Worm (Caenorhabditis elegans) whole organism, mixed stage, embryonic: Measurements from ENCODE around the gene srz-62.
"Not testable (repeated sequence)": the region's sequence is repeated elsewhere in the genome, so short reads cannot be mapped to it uniquely, and the experiment has no call there.

Experiments
- M03D4.4 ChIP-seq: sonication (generic microtip); optimal IDR thresholded peaks from 2 replicates; lab custom pipeline; 2017; ENCODE audit warnings: mild to moderate bottlenecking, missing genetic modification characterization, missing compliant biosample characterization
- bed-3 ChIP-seq: fragments of 200-800 bp; sonication (Bioruptor generic); optimal IDR thresholded peaks from 3 replicates; lab custom pipeline; 2018; ENCODE audit warnings: mild to moderate bottlenecking, missing genetic modification characterization, moderate library complexity, missing compliant biosample characterization
- blmp-1 ChIP-seq: fragments of 150-350 bp; optimal IDR thresholded peaks from 2 replicates; lab custom pipeline; 2014; ENCODE audit warnings: missing biosample characterization, missing genetic modification characterization
- ceh-39 ChIP-seq: fragments of 150-350 bp; optimal IDR thresholded peaks from 2 replicates; lab custom pipeline; 2014; ENCODE audit warnings: missing biosample characterization, missing genetic modification characterization
- ceh-43 ChIP-seq: fragments of 200-800 bp; sonication (Bioruptor generic); optimal IDR thresholded peaks from 2 replicates; lab custom pipeline; 2018; ENCODE audit warnings: mild to moderate bottlenecking, missing genetic modification characterization, moderate library complexity, missing compliant biosample characterization
- ceh-83 ChIP-seq: fragments of 200-800 bp; sonication (Bioruptor generic); optimal IDR thresholded peaks from 2 replicates; lab custom pipeline; 2018; ENCODE audit warnings: mild to moderate bottlenecking, missing genetic modification characterization, missing compliant biosample characterization
- ces-1 ChIP-seq: fragments of 150-350 bp; optimal IDR thresholded peaks from 2 replicates; lab custom pipeline; 2014; ENCODE audit warnings: missing biosample characterization, missing genetic modification reagents, missing genetic modification characterization
- cnd-1 ChIP-seq: fragments of 200-800 bp; sonication (Bioruptor generic); optimal IDR thresholded peaks from 2 replicates; lab custom pipeline; 2018; ENCODE audit warnings: mild to moderate bottlenecking, missing genetic modification characterization, missing compliant biosample characterization
- elt-1 ChIP-seq: sonication (generic microtip); optimal IDR thresholded peaks from 2 replicates; lab custom pipeline; 2017; ENCODE audit warnings: missing genetic modification characterization, mild to moderate bottlenecking, missing compliant biosample characterization, antibody characterized with exemption, moderate library complexity, borderline replicate concordance; ENCODE audit not compliant: insufficient read depth
- elt-3 ChIP-seq: fragments of 150-350 bp; optimal IDR thresholded peaks from 2 replicates; lab custom pipeline; 2014; ENCODE audit warnings: missing biosample characterization, missing genetic modification characterization
- flh-1 ChIP-seq: fragments of 200-800 bp; sonication (Bioruptor generic); optimal IDR thresholded peaks from 2 replicates; lab custom pipeline; 2018; ENCODE audit warnings: mild to moderate bottlenecking, missing genetic modification characterization, moderate library complexity, missing compliant biosample characterization
- hlh-1 ChIP-seq: fragments of 150-350 bp; optimal IDR thresholded peaks from 2 replicates; lab custom pipeline; 2014; ENCODE audit warnings: missing biosample characterization, missing genetic modification reagents, missing genetic modification characterization
- lin-13 ChIP-seq: fragments of 150-350 bp; optimal IDR thresholded peaks from 2 replicates; lab custom pipeline; 2014; ENCODE audit warnings: missing biosample characterization, missing genetic modification characterization
- lin-32 ChIP-seq: fragments of 200-800 bp; sonication (Bioruptor generic); optimal IDR thresholded peaks from 2 replicates; lab custom pipeline; 2018; ENCODE audit warnings: mild to moderate bottlenecking, missing genetic modification characterization, missing compliant biosample characterization
- lsy-2 ChIP-seq: fragments of 150-350 bp; optimal IDR thresholded peaks from 2 replicates; lab custom pipeline; 2014; ENCODE audit warnings: missing biosample characterization, missing genetic modification characterization
- mab-5 ChIP-seq: fragments of 150-350 bp; optimal IDR thresholded peaks from 2 replicates; lab custom pipeline; 2014; ENCODE audit warnings: missing biosample characterization, missing genetic modification characterization
- mep-1 ChIP-seq: fragments of 150-350 bp; optimal IDR thresholded peaks from 2 replicates; lab custom pipeline; 2017; ENCODE audit warnings: missing biosample characterization, missing genetic modification reagents, missing genetic modification characterization, inconsistent platforms
- mls-2 ChIP-seq: sonication (generic microtip); optimal IDR thresholded peaks from 2 replicates; lab custom pipeline; 2016; ENCODE audit warnings: mild to moderate bottlenecking, missing genetic modification characterization, moderate library complexity, missing compliant biosample characterization
- nhr-12 ChIP-seq: fragments of 150-350 bp; optimal IDR thresholded peaks from 2 replicates; lab custom pipeline; 2014; ENCODE audit warnings: missing biosample characterization, missing genetic modification characterization
- nhr-2 ChIP-seq: fragments of 150-350 bp; optimal IDR thresholded peaks from 2 replicates; lab custom pipeline; 2014; ENCODE audit warnings: missing biosample characterization, missing genetic modification characterization
- nhr-237 ChIP-seq: fragments of 150-350 bp; optimal IDR thresholded peaks from 2 replicates; lab custom pipeline; 2014; ENCODE audit warnings: missing biosample characterization, missing genetic modification characterization
- nhr-28 ChIP-seq: fragments of 150-350 bp; optimal IDR thresholded peaks from 2 replicates; lab custom pipeline; 2014; ENCODE audit warnings: missing biosample characterization, missing genetic modification characterization
- pha-4 ChIP-seq: fragments of 150-350 bp; optimal IDR thresholded peaks from 2 replicates; lab custom pipeline; 2018; ENCODE audit warnings: missing biosample characterization, missing genetic modification reagents, missing genetic modification characterization
- snpc-4 ChIP-seq: fragments of 150-350 bp; optimal IDR thresholded peaks from 2 replicates; lab custom pipeline; 2014; ENCODE audit warnings: missing biosample characterization, missing genetic modification characterization
- tbx-8 ChIP-seq: fragments of 200-800 bp; sonication (Bioruptor generic); optimal IDR thresholded peaks from 2 replicates; lab custom pipeline; 2018; ENCODE audit warnings: mild to moderate bottlenecking, missing genetic modification characterization, moderate library complexity, missing compliant biosample characterization
- unc-120 ChIP-seq: sonication (generic microtip); optimal IDR thresholded peaks from 2 replicates; lab custom pipeline; 2017; ENCODE audit warnings: missing genetic modification characterization, missing compliant biosample characterization; ENCODE audit not compliant: poor library complexity, severe bottlenecking
- unc-39 ChIP-seq: fragments of 150-350 bp; optimal IDR thresholded peaks from 2 replicates; lab custom pipeline; 2014; ENCODE audit warnings: missing biosample characterization, missing genetic modification characterization
- unc-62 ChIP-seq: fragments of 150-350 bp; optimal IDR thresholded peaks from 2 replicates; lab custom pipeline; 2014; ENCODE audit warnings: missing biosample characterization, missing genetic modification reagents, missing genetic modification characterization
- zip-8 ChIP-seq: fragments of 150-350 bp; optimal IDR thresholded peaks from 2 replicates; lab custom pipeline; 2014; ENCODE audit warnings: missing biosample characterization, missing genetic modification characterization
- ztf-11 ChIP-seq: fragments of 150-350 bp; optimal IDR thresholded peaks from 2 replicates; lab custom pipeline; 2014; ENCODE audit warnings: missing biosample characterization, missing genetic modification characterization

srz-62 gene

DNA sequence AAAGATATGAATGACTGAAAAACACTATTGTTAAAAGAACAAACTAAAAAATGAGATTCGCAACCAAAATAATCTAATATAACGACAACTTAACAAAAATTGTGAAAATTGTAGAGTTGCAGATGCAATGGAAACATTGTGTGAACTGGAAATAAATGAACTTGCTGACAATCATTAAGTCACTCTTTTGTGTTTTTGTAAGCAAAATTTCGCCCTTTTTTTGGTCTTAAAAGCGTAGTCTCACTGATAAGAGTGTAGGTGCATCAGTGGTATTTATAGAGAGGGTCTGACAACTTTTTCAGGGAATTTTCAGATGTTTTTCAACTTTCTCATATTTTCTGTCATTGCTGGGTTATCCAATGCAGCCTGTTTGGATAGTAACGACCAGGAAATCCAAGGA is 25.8 kb downstream of the srz-62 start, which contains the start of gene clec-68:
TSS of gene clec-68 (plus strand) at position 301 of the 400 bp plus-strand sequence.
- TF ChIP-seq nhr-237 (no peak), tbx-8 (GFP tag; lab: Kevin White, UChicago) (no peak), M03D4.4 (no peak), flh-1 (GFP tag; lab: Kevin White, UChicago) (no peak), elt-1 (tag; lab: Kevin White, UChicago) (no peak), cnd-1 (tag; lab: Kevin White, UChicago) (no peak), ceh-83 (GFP tag; lab: Kevin White, UChicago) (no peak)

ce11 chrIV:3932408-3932807 is 32.1 kb downstream of the srz-62 start, which contains the start of gene clec-70:
clec-70 (plus strand) TSS chrIV:3932708.
- not testable (repeated sequence) for TF ChIP-seq ztf-11, mep-1, nhr-28 (tag; lab: Kevin White, UChicago)

ce11 chrIV:3937097-3937496 is 36.8 kb downstream of the srz-62 start, which contains the start of gene clec-71:
clec-71 (plus strand) TSS chrIV:3937458.
- TF ChIP-seq nhr-12 (tag; lab: Kevin White, UChicago), result no peak
- TF ChIP-seq mab-5 (tag; lab: Kevin White, UChicago), result no peak
- no peak for TF ChIP-seq nhr-28 (tag; lab: Kevin White, UChicago)
- TF ChIP-seq snpc-4 (tag; lab: Kevin White, UChicago), result no peak
- TF ChIP-seq unc-62, result no peak
- no peak for TF ChIP-seq zip-8 (tag; lab: Kevin White, UChicago)
- no peak for TF ChIP-seq nhr-237
- no peak for TF ChIP-seq tbx-8 (GFP tag; lab: Kevin White, UChicago)

DNA sequence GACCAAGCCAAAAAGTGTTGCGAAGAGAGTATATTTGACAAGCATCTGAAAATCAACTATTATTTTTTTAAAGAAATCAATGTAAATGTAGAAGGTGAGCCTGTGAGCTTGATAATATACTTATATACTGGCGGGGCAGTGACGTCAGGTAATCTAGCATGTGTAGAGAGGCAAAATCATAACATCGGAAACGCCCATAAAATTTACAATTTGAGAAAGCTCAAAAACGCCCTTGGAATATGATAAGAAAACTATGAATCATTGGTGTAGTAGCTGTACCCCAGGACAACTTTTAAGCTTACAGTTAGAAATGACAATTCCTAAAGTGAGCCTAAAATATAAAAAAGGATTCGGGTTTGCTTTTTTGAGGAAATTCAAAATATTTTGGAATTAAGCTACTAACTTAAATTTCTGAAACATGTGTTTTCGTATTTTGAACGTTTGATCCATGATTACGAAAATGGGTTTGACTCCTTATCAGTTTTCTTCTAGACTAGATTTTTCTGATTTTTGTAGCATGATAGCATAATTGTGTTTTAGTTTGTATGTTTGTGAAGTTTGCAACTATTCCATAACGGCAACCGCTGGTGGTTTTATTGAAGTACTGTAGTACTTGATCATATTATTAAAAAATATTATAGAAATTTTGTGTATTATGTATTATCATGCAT is 41.5 kb downstream of the srz-62 start, which contains the start of gene clec-174:
TSS of gene clec-174 (minus strand) at position 51 of the 671 bp plus-strand sequence.
- TF ChIP-seq ces-1 (GFP tag; lab: Kevin White, UChicago) (no peak), ztf-11 (tag; lab: Kevin White, UChicago) (no peak), elt-1 (tag; lab: Kevin White, UChicago) (no peak), nhr-2 (tag; lab: Kevin White, UChicago) (no peak), ceh-39 (tag; lab: Kevin White, UChicago) (no peak), unc-120 (tag; lab: Kevin White, UChicago) (no peak), pha-4 (no peak), lsy-2 (tag; lab: Kevin White, UChicago) (no peak), lin-13 (tag; lab: Kevin White, UChicago) (no peak), unc-39 (tag; lab: Kevin White, UChicago) (no peak), nhr-237 (no peak), nhr-12 (tag; lab: Kevin White, UChicago) (no peak), unc-62 (no peak), zip-8 (tag; lab: Kevin White, UChicago) (no peak), blmp-1 (tag; lab: Kevin White, UChicago) (no peak), bed-3 (GFP tag; lab: Kevin White, UChicago) (no peak), mls-2 (no peak), lin-32 (GFP tag; lab: Kevin White, UChicago) (no peak), hlh-1 (tag; lab: Kevin White, UChicago) (no peak)

DNA sequence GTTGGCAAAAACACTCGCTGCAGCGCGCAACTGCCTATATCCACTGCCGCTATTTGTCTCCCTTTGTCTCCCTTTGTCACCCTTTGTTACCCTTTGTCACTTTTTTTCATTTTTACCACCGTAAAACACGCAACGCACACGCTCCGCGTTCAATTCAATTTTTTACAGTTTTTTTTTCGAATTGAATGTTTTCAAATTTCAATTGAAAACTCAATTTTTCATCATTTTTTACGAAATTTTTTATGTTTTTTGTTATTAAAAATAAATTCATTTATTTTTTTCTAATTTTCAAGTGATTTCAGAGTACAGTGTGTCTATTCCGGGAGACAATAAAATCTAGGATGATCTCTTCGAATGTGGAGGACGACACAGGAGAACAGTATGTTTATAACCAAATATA is 42.7 kb downstream of the srz-62 start, which contains the start of gene Y46C8AL.11:
TSS of gene Y46C8AL.11 (plus strand) at position 301 of the 400 bp plus-strand sequence.
- TF ChIP-seq elt-3 (tag; lab: Kevin White, UChicago) (no peak), ceh-39 (tag; lab: Kevin White, UChicago) (no peak), blmp-1 (tag; lab: Kevin White, UChicago) (no peak), ceh-43 (GFP tag; lab: Kevin White, UChicago) (no peak), lsy-2 (tag; lab: Kevin White, UChicago) (no peak)
